Fruit fly (Drosophila melanogaster): ENCODE data around the gene tty.

The tty gene

dm6 chrX:21349800-21350309, 10.4 kb upstream of the tty start, which contains the start of the genes peng and sol (continued):
- TF ChIP-seq CG42726 (GFP tag; IDR thresholded peaks at IDR 0.05; ENCODE audit: partially characterized antibody) (no peak), CG9609 (GFP tag; optimal IDR thresholded peaks at IDR 0.05) (peak; percentile 57), CG6683 (GFP tag; optimal IDR thresholded peaks at IDR 0.05) (peak; percentile 36), pita (GFP tag; optimal IDR thresholded peaks at IDR 0.05) (no peak), sim (GFP tag; IDR thresholded peaks at IDR 0.05) (no peak), cato (GFP tag; optimal IDR thresholded peaks at IDR 0.05; ENCODE audit: borderline replicate concordance) (peak; percentile 59), Drgx (GFP tag; IDR thresholded peaks at IDR 0.05) (peak; percentile 35; the same call in 1 of the 2 replicates), CG9932 (GFP tag; IDR thresholded peaks at IDR 0.05) (peak; percentile 79), CG7839 (tag; optimal IDR thresholded peaks at IDR 0.05) (peak; percentile 76), Spps (tag; optimal IDR thresholded peaks at IDR 0.05) (no peak)

dm6 chrX:21345036-21345500, 5.6 kb upstream of the tty start, which contains the start of gene dod:
dod (plus strand) TSS chrX:21345358.
- peak; percentile 45; the same call in 2 of the 3 replicates for TF ChIP-seq CG11560 (tag; IDR thresholded peaks at IDR 0.05)
- TF ChIP-seq CG2712 (tag; optimal IDR thresholded peaks at IDR 0.05), result peak; percentile 48
- TF ChIP-seq luna (GFP tag; optimal IDR thresholded peaks at IDR 0.05), result no peak
- peak; percentile 35 for TF ChIP-seq HLH54F (GFP tag; optimal IDR thresholded peaks at IDR 0.05)
- no peak for TF ChIP-seq CG10959 (GFP tag; IDR thresholded peaks at IDR 0.05)
- peak; percentile 5 for TF ChIP-seq ERR (GFP tag; optimal IDR thresholded peaks at IDR 0.05)
- TF ChIP-seq ranshi (GFP tag; IDR thresholded peaks at IDR 0.05), result peak; percentile 15; the same call in 1 of the 2 replicates
- TF ChIP-seq ftz-f1 (GFP tag; optimal IDR thresholded peaks at IDR 0.05), result peak; percentile 9
- TF ChIP-seq GATAe (GFP tag; conservative IDR thresholded peaks at IDR 0.05), result no peak
- TF ChIP-seq CG3995 (GFP tag; optimal IDR thresholded peaks at IDR 0.05), result peak; percentile 12
- TF ChIP-seq CG31224 (GFP tag; IDR thresholded peaks at IDR 0.05), result no peak
- TF ChIP-seq CG18599 (GFP tag; optimal IDR thresholded peaks at IDR 0.05), result peak; percentile 55
- TF ChIP-seq esg (GFP tag; conservative IDR thresholded peaks at IDR 0.05), result no peak
- no peak for TF ChIP-seq NK7.1 (GFP tag; optimal IDR thresholded peaks at IDR 0.05)
- TF ChIP-seq CG9876 (GFP tag; optimal IDR thresholded peaks at IDR 0.05), result peak; percentile 22
- TF ChIP-seq Mrtf (GFP tag; IDR thresholded peaks at IDR 0.05), result no peak
- no peak for TF ChIP-seq CG8765 (GFP tag; IDR thresholded peaks at IDR 0.05)
- no peak for TF ChIP-seq CG2678 (tag; optimal IDR thresholded peaks at IDR 0.05)
- peak; percentile 86 for TF ChIP-seq CG13287 (GFP tag; IDR thresholded peaks at IDR 0.05; ENCODE audit: partially characterized antibody)
- no peak for TF ChIP-seq HLH3B (GFP tag; IDR thresholded peaks at IDR 0.05)
- TF ChIP-seq sob (GFP tag; IDR thresholded peaks at IDR 0.05), result peak; percentile 67
- no peak for TF ChIP-seq CG17568 (GFP tag; optimal IDR thresholded peaks at IDR 0.05)
- TF ChIP-seq CG2116 (GFP tag; optimal IDR thresholded peaks at IDR 0.05), result peak; percentile 72
- no peak for TF ChIP-seq CG10543 (GFP tag; optimal IDR thresholded peaks at IDR 0.05)
- peak; percentile 78 for TF ChIP-seq ato (GFP tag; IDR thresholded peaks at IDR 0.05; ENCODE audit: partially characterized antibody)
- TF ChIP-seq unc-4 (GFP tag; IDR thresholded peaks at IDR 0.05; ENCODE audit: partially characterized antibody), result peak; percentile 79
- TF ChIP-seq CG14965 (GFP tag; optimal IDR thresholded peaks at IDR 0.05; ENCODE audit: borderline replicate concordance), result no peak
- TF ChIP-seq CG7556 (GFP tag; optimal IDR thresholded peaks at IDR 0.05), result peak; percentile 37
- peak; percentile 15 for TF ChIP-seq Bteb2 (GFP tag; optimal IDR thresholded peaks at IDR 0.05)
- peak; percentile 15 for TF ChIP-seq CG4424 (GFP tag; optimal IDR thresholded peaks at IDR 0.05)
- TF ChIP-seq crol (GFP tag; IDR thresholded peaks at IDR 0.05), result no peak
- no peak for TF ChIP-seq en (GFP tag; optimal IDR thresholded peaks at IDR 0.05)
- TF ChIP-seq CG14441 (GFP tag; IDR thresholded peaks at IDR 0.05), result peak; percentile 37; the same call in 1 of the 2 replicates
- TF ChIP-seq cato (GFP tag; optimal IDR thresholded peaks at IDR 0.05; ENCODE audit: borderline replicate concordance), result no peak
- peak; percentile 91 for TF ChIP-seq CG9797 (GFP tag; optimal IDR thresholded peaks at IDR 0.05)
- peak in 1 of 3 experiments; percentile 30 for TF ChIP-seq lola (GFP tag; optimal IDR thresholded peaks at IDR 0.05)
- peak; percentile 10 for TF ChIP-seq CG18011 (GFP tag; optimal IDR thresholded peaks at IDR 0.05)
- peak; percentile 79 for TF ChIP-seq CG16813 (GFP tag; IDR thresholded peaks at IDR 0.05; ENCODE audit: partially characterized antibody)
- TF ChIP-seq CG6791 (GFP tag; IDR thresholded peaks at IDR 0.05; ENCODE audit: partially characterized antibody), result peak; percentile 79
